Fruit fly (Drosophila melanogaster): ENCODE results near the gene CG9121.

DNA sequence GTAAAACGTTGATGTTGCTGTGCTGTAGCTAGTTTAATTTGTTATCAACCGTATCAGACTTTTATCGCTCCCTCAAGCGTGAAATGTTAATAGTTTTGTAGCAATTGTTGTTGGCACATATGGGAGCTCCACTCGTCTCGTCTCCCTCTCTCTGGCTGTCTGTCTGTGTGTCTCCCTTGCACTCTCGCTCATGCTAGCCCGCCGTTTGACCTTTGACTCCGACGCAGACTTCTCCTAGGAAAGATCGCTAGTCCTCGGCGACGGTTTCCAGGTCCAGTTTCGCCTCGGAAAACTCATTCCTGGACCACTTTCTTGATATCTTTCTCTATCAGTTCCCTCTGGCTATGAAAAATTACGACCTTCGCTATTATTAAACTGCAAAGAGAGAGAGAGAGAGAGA, 28.3 kb upstream of the CG9121 start:
- TF ChIP-seq Antp (GFP tag; optimal IDR thresholded peaks at IDR 0.05) (no peak), CG14965 (GFP tag; optimal IDR thresholded peaks at IDR 0.05; ENCODE audit: borderline replicate concordance) (no peak), Dfd (GFP tag; optimal IDR thresholded peaks at IDR 0.05) (no peak), CG33557 (GFP tag; optimal IDR thresholded peaks at IDR 0.05) (no peak), gsb-n (tag; optimal IDR thresholded peaks at IDR 0.05) (no peak), Sin3A (optimal IDR thresholded peaks at IDR 0.05) (no peak), pan (optimal IDR thresholded peaks at IDR 0.05) (no peak), pan (GFP tag; optimal IDR thresholded peaks at IDR 0.05 in 1 of 2, IDR thresholded peaks at IDR 0.05 in 1 of 2) (no peak), Myb (GFP tag; optimal IDR thresholded peaks at IDR 0.05) (no peak)

Data from whole organism, embryonic.